Worm (Caenorhabditis elegans) whole organism, mixed stage, embryonic: ENCODE results near the gene pxn-2.

Experiments
- M03D4.4 ChIP-seq: sonication (generic microtip); optimal IDR thresholded peaks from 2 replicates; lab custom pipeline; 2017; ENCODE audit warnings: mild to moderate bottlenecking, missing genetic modification characterization, missing compliant biosample characterization
- bed-3 ChIP-seq: fragments of 200-800 bp; sonication (Bioruptor generic); optimal IDR thresholded peaks from 3 replicates; lab custom pipeline; 2018; ENCODE audit warnings: mild to moderate bottlenecking, missing genetic modification characterization, moderate library complexity, missing compliant biosample characterization
- blmp-1 ChIP-seq: fragments of 150-350 bp; optimal IDR thresholded peaks from 2 replicates; lab custom pipeline; 2014; ENCODE audit warnings: missing biosample characterization, missing genetic modification characterization
- ceh-43 ChIP-seq: fragments of 200-800 bp; sonication (Bioruptor generic); optimal IDR thresholded peaks from 2 replicates; lab custom pipeline; 2018; ENCODE audit warnings: mild to moderate bottlenecking, missing genetic modification characterization, moderate library complexity, missing compliant biosample characterization
- ces-1 ChIP-seq: fragments of 150-350 bp; optimal IDR thresholded peaks from 2 replicates; lab custom pipeline; 2014; ENCODE audit warnings: missing biosample characterization, missing genetic modification reagents, missing genetic modification characterization
- cnd-1 ChIP-seq: fragments of 200-800 bp; sonication (Bioruptor generic); optimal IDR thresholded peaks from 2 replicates; lab custom pipeline; 2018; ENCODE audit warnings: mild to moderate bottlenecking, missing genetic modification characterization, missing compliant biosample characterization
- drap-1 ChIP-seq: fragments of 200-800 bp; sonication (Bioruptor generic); optimal IDR thresholded peaks from 3 replicates; lab custom pipeline; 2018; ENCODE audit warnings: mild to moderate bottlenecking, missing genetic modification characterization, missing compliant biosample characterization
- elt-1 ChIP-seq: sonication (generic microtip); optimal IDR thresholded peaks from 2 replicates; lab custom pipeline; 2017; ENCODE audit warnings: missing genetic modification characterization, mild to moderate bottlenecking, missing compliant biosample characterization, antibody characterized with exemption, moderate library complexity, borderline replicate concordance; ENCODE audit not compliant: insufficient read depth
- flh-1 ChIP-seq: fragments of 200-800 bp; sonication (Bioruptor generic); optimal IDR thresholded peaks from 2 replicates; lab custom pipeline; 2018; ENCODE audit warnings: mild to moderate bottlenecking, missing genetic modification characterization, moderate library complexity, missing compliant biosample characterization
- hlh-1 ChIP-seq: fragments of 150-350 bp; optimal IDR thresholded peaks from 2 replicates; lab custom pipeline; 2014; ENCODE audit warnings: missing biosample characterization, missing genetic modification reagents, missing genetic modification characterization
- lin-13 ChIP-seq: fragments of 150-350 bp; optimal IDR thresholded peaks from 2 replicates; lab custom pipeline; 2014; ENCODE audit warnings: missing biosample characterization, missing genetic modification characterization
- lin-32 ChIP-seq: fragments of 200-800 bp; sonication (Bioruptor generic); optimal IDR thresholded peaks from 2 replicates; lab custom pipeline; 2018; ENCODE audit warnings: mild to moderate bottlenecking, missing genetic modification characterization, missing compliant biosample characterization
- lsy-2 ChIP-seq: fragments of 150-350 bp; optimal IDR thresholded peaks from 2 replicates; lab custom pipeline; 2014; ENCODE audit warnings: missing biosample characterization, missing genetic modification characterization
- mab-5 ChIP-seq: fragments of 150-350 bp; optimal IDR thresholded peaks from 2 replicates; lab custom pipeline; 2014; ENCODE audit warnings: missing biosample characterization, missing genetic modification characterization
- mep-1 ChIP-seq: fragments of 150-350 bp; optimal IDR thresholded peaks from 2 replicates; lab custom pipeline; 2017; ENCODE audit warnings: missing biosample characterization, missing genetic modification reagents, missing genetic modification characterization, inconsistent platforms
- mls-2 ChIP-seq: sonication (generic microtip); optimal IDR thresholded peaks from 2 replicates; lab custom pipeline; 2016; ENCODE audit warnings: mild to moderate bottlenecking, missing genetic modification characterization, moderate library complexity, missing compliant biosample characterization
- nhr-12 ChIP-seq: fragments of 150-350 bp; optimal IDR thresholded peaks from 2 replicates; lab custom pipeline; 2014; ENCODE audit warnings: missing biosample characterization, missing genetic modification characterization
- nhr-2 ChIP-seq: fragments of 150-350 bp; optimal IDR thresholded peaks from 2 replicates; lab custom pipeline; 2014; ENCODE audit warnings: missing biosample characterization, missing genetic modification characterization
- nhr-237 ChIP-seq: fragments of 150-350 bp; optimal IDR thresholded peaks from 2 replicates; lab custom pipeline; 2014; ENCODE audit warnings: missing biosample characterization, missing genetic modification characterization
- nhr-76 ChIP-seq: sonication (generic microtip); optimal IDR thresholded peaks from 2 replicates; lab custom pipeline; 2017; ENCODE audit warnings: missing biosample characterization, missing genetic modification characterization
- pha-4 ChIP-seq: fragments of 150-350 bp; optimal IDR thresholded peaks from 2 replicates; lab custom pipeline; 2018; ENCODE audit warnings: missing biosample characterization, missing genetic modification reagents, missing genetic modification characterization
- snpc-4 ChIP-seq: fragments of 150-350 bp; optimal IDR thresholded peaks from 2 replicates; lab custom pipeline; 2014; ENCODE audit warnings: missing biosample characterization, missing genetic modification characterization
- sptf-1 ChIP-seq: sonication (generic microtip); optimal IDR thresholded peaks from 2 replicates; lab custom pipeline; 2017; ENCODE audit warnings: mild to moderate bottlenecking, missing genetic modification characterization, moderate library complexity, missing compliant biosample characterization
- tbx-8 ChIP-seq: fragments of 200-800 bp; sonication (Bioruptor generic); optimal IDR thresholded peaks from 2 replicates; lab custom pipeline; 2018; ENCODE audit warnings: mild to moderate bottlenecking, missing genetic modification characterization, moderate library complexity, missing compliant biosample characterization
- unc-120 ChIP-seq: sonication (generic microtip); optimal IDR thresholded peaks from 2 replicates; lab custom pipeline; 2017; ENCODE audit warnings: missing genetic modification characterization, missing compliant biosample characterization; ENCODE audit not compliant: poor library complexity, severe bottlenecking
- unc-39 ChIP-seq: fragments of 150-350 bp; optimal IDR thresholded peaks from 2 replicates; lab custom pipeline; 2014; ENCODE audit warnings: missing biosample characterization, missing genetic modification characterization
- unc-62 ChIP-seq: fragments of 150-350 bp; optimal IDR thresholded peaks from 2 replicates; lab custom pipeline; 2014; ENCODE audit warnings: missing biosample characterization, missing genetic modification reagents, missing genetic modification characterization
- zip-8 ChIP-seq: fragments of 150-350 bp; optimal IDR thresholded peaks from 2 replicates; lab custom pipeline; 2014; ENCODE audit warnings: missing biosample characterization, missing genetic modification characterization
- ztf-11 ChIP-seq: fragments of 150-350 bp; optimal IDR thresholded peaks from 2 replicates; lab custom pipeline; 2014; ENCODE audit warnings: missing biosample characterization, missing genetic modification characterization

Gene pxn-2

ce11 chrX:10979186-10979585 lies at the start of gene pxn-2:
Gene pxn-2, minus strand, starts transcription at chrX:10979286.
- no peak for TF ChIP-seq bed-3
- TF ChIP-seq ces-1 (GFP tag; lab: Kevin White, UChicago): peak; percentile 38
- TF ChIP-seq mls-2 (tag; lab: Kevin White, UChicago): no peak
- no peak for TF ChIP-seq nhr-76 (tag; lab: Kevin White, UChicago)
- no peak for TF ChIP-seq elt-1 (tag; lab: Kevin White, UChicago)
- TF ChIP-seq unc-39 (tag; lab: Kevin White, UChicago): no peak
- TF ChIP-seq snpc-4 (tag; lab: Kevin White, UChicago): no peak
- TF ChIP-seq ztf-11 (tag; lab: Kevin White, UChicago): no peak
- TF ChIP-seq, all 35 proteins: peak for 1

ce11 chrX:11028617-11029016 lies 49.5 kb upstream of the pxn-2 start, which contains the start of gene ldb-1:
Gene ldb-1, plus strand, starts transcription at chrX:11028917.
- no peak for TF ChIP-seq mep-1 (tag; lab: Kevin White, UChicago)
- no peak for TF ChIP-seq lsy-2
- no peak for TF ChIP-seq lin-13 (tag; lab: Kevin White, UChicago)
- no peak for TF ChIP-seq ceh-43
- no peak for TF ChIP-seq mab-5 (tag; lab: Kevin White, UChicago)
- no peak for TF ChIP-seq nhr-12
- no peak for TF ChIP-seq sptf-1 (tag; lab: Kevin White, UChicago)
- TF ChIP-seq elt-1 (tag; lab: Kevin White, UChicago): no peak
- no peak for TF ChIP-seq bed-3
- TF ChIP-seq blmp-1 (tag; lab: Kevin White, UChicago): no peak
- no peak for TF ChIP-seq nhr-2 (tag; lab: Kevin White, UChicago)
- no peak for TF ChIP-seq unc-39 (tag; lab: Kevin White, UChicago)
- no peak for TF ChIP-seq nhr-76 (tag; lab: Kevin White, UChicago)
- no peak for TF ChIP-seq tbx-8
- no peak for TF ChIP-seq M03D4.4 (tag; lab: Kevin White, UChicago)
- TF ChIP-seq mls-2 (tag; lab: Kevin White, UChicago): no peak

- TF ChIP-seq hlh-1 (tag; lab: Kevin White, UChicago) (no peak), blmp-1 (tag; lab: Kevin White, UChicago) (no peak), unc-120 (no peak), lin-13 (tag; lab: Kevin White, UChicago) (no peak), unc-39 (tag; lab: Kevin White, UChicago) (no peak), lsy-2 (no peak), sptf-1 (tag; lab: Kevin White, UChicago) (no peak), drap-1 (GFP tag; lab: Kevin White, UChicago) (no peak), ces-1 (GFP tag; lab: Kevin White, UChicago) (no peak), nhr-237 (tag; lab: Kevin White, UChicago) (no peak), ztf-11 (tag; lab: Kevin White, UChicago) (no peak), tbx-8 (no peak), nhr-2 (tag; lab: Kevin White, UChicago) (no peak), cnd-1 (no peak), ceh-43 (no peak), bed-3 (no peak), lin-32 (GFP tag; lab: Kevin White, UChicago) (no peak), mab-5 (tag; lab: Kevin White, UChicago) (no peak)
- TF ChIP-seq, all 35 proteins: peak for 0
Observed at ce11 chrX:11016100-11016499, 37.0 kb upstream of the pxn-2 start, which contains the start of gene egl-15. Gene egl-15, plus strand, starts transcription at chrX:11016400.

DNA sequence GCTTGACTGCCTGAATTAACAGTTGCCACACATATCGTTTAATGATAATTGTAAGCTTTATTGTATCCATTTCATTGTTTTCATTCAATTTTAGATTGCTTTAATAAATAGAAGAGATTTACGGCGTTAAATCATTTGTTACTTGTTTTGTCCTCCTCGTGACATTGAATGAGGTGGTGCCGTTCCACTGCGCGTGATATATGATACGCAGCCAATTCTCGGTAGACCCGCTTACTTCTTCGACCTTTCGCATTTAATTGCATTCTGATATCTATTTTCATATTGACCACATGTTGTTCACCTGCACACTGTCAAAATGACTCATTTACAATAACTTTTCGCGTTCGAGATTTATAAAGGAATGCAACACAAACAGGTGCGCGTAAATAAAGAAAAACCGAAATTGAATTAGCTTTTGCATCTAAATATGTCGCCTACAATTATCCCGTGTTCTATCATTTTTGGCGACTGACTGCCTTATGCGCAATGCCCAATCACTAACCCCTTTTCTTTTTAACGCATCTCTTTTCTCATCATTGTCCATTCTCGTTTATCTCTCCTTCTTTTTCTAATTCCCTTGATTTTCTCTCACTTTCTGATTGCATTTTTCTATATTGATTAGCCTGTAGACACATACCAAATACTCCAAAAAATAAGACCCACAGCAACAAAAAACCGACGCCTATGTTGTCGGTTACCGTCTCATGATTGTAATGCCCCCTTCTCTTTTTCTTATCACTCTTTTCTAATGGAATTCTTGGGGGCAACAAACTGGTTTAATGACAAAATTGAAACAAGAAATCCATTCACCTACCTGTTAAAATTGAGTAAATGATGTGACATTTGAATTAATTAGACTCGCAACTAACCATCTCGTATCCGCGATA lies 35.6 kb upstream of the pxn-2 start:
- TF ChIP-seq flh-1 (GFP tag; lab: Kevin White, UChicago): no peak

ce11 chrX:11012337-11012736 lies 33.3 kb upstream of the pxn-2 start, which contains the start of gene F58A3.3:
Gene F58A3.3, plus strand, starts transcription at chrX:11012637.
- TF ChIP-seq mls-2 (tag; lab: Kevin White, UChicago): no peak
- no peak for TF ChIP-seq unc-39 (tag; lab: Kevin White, UChicago)
- no peak for TF ChIP-seq ces-1 (GFP tag; lab: Kevin White, UChicago)
- TF ChIP-seq pha-4: no peak
- no peak for TF ChIP-seq hlh-1 (tag; lab: Kevin White, UChicago)
- TF ChIP-seq zip-8 (tag; lab: Kevin White, UChicago): no peak
- TF ChIP-seq nhr-76 (tag; lab: Kevin White, UChicago): no peak
- TF ChIP-seq nhr-237 (tag; lab: Kevin White, UChicago): no peak
- TF ChIP-seq elt-1 (tag; lab: Kevin White, UChicago): no peak
- no peak for TF ChIP-seq unc-62
- no peak for TF ChIP-seq ztf-11 (tag; lab: Kevin White, UChicago)
- no peak for TF ChIP-seq lin-32 (GFP tag; lab: Kevin White, UChicago)
- TF ChIP-seq bed-3: no peak
